In the genomic region with DNA sequence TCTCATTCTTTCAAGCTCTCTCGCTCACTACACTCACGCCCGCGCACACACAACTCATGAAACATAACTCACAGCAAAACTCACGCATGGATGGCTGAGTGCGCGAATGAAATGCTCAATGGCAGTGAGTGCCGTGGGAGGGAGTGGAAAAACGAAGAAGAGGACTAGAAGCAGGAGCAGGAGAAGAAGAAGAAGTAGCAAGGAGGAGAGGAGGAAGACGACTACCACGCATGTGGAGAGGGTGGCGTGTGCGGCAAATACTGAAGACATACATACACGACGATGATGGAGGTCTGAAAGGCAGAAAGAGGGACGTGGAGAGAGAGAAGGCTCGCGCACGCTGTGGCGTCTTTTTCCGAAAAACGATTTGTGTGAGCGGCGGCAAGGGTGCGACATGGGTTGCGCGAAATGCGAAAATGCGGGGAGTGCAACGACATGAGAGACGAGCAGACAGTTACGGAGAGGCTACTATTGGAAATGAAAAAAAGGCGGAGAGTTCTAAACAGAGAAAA, we compare ENCODE assay signal across 2 worm cellular contexts.
TF ChIP-seq lines count a peak whose summit lies in the region.

No protein-coding gene starts in this region.

TF ChIP-seq in whole organism, L1 larva, 84 proteins besides CTCF, POLR2A, EP300 and RAD21 (continued from another document):
- TF ChIP-seq ztf-11 (tag; optimal IDR thresholded peaks at IDR 0.05; lab: Kevin White, UChicago) (peak in 1 of 2 experiments; percentile 42), nhr-85 (tag; lab: Kevin White, UChicago) (no peak), lin-39 (tag; optimal IDR thresholded peaks at IDR 0.05; lab: Kevin White, UChicago) (no peak), fos-1 (tag; optimal IDR thresholded peaks at IDR 0.05; lab: Kevin White, UChicago) (peak; percentile 35), ets-5 (GFP tag; IDR thresholded peaks at IDR 0.05; lab: Robert Waterston, UW) (no peak), unc-62 (GFP tag; optimal IDR thresholded peaks at IDR 0.05; lab: Kevin White, UChicago) (no peak), nhr-11 (tag; optimal IDR thresholded peaks at IDR 0.05; lab: Kevin White, UChicago) (no peak), swsn-7 (tag; optimal IDR thresholded peaks at IDR 0.05; lab: Kevin White, UChicago) (peak; percentile 76), zag-1 (tag; optimal IDR thresholded peaks at IDR 0.05; lab: Kevin White, UChicago) (no peak), unc-30 (tag; optimal IDR thresholded peaks at IDR 0.05; lab: Kevin White, UChicago) (no peak), blmp-1 (tag; optimal IDR thresholded peaks at IDR 0.05; lab: Kevin White, UChicago) (no peak), lin-13 (GFP tag; optimal IDR thresholded peaks at IDR 0.05; lab: Kevin White, UChicago) (peak; percentile 26), nhr-90 (tag; optimal IDR thresholded peaks at IDR 0.05; lab: Kevin White, UChicago; ENCODE audit: poor library complexity) (no peak), efl-3 (GFP tag; optimal IDR thresholded peaks at IDR 0.05; lab: Kevin White, UChicago) (no peak), hpl-2 (GFP tag; optimal IDR thresholded peaks at IDR 0.05; lab: Kevin White, UChicago) (no peak), ceh-82 (tag; optimal IDR thresholded peaks at IDR 0.05; lab: Kevin White, UChicago) (peak; percentile 19 to 76 (median 73)), egl-27 (tag; optimal IDR thresholded peaks at IDR 0.05; lab: Kevin White, UChicago) (peak in 1 of 2 experiments; percentile 61), egl-13 (tag; optimal IDR thresholded peaks at IDR 0.05; lab: Kevin White, UChicago) (peak; percentile 79), C34B4.2 (tag; optimal IDR thresholded peaks at IDR 0.05; lab: Kevin White, UChicago) (no peak), mdl-1 (tag; optimal IDR thresholded peaks at IDR 0.05; lab: Kevin White, UChicago) (peak in 1 of 2 experiments; percentile 14), nhr-47 (tag; optimal IDR thresholded peaks at IDR 0.05; lab: Kevin White, UChicago) (peak; percentile 80), xbp-1 (tag; optimal IDR thresholded peaks at IDR 0.05; lab: Kevin White, UChicago) (peak; percentile 54), tbx-2 (tag; optimal IDR thresholded peaks at IDR 0.05; lab: Kevin White, UChicago) (peak; percentile 79), unc-86 (tag; optimal IDR thresholded peaks at IDR 0.05; lab: Kevin White, UChicago) (peak; percentile 86), rnt-1 (tag; optimal IDR thresholded peaks at IDR 0.05; lab: Kevin White, UChicago) (no peak), fkh-8 (tag; optimal IDR thresholded peaks at IDR 0.05; lab: Kevin White, UChicago) (peak; percentile 91)

TF ChIP-seq in whole organism, young adult, 124 proteins besides CTCF, POLR2A, EP300 and RAD21 (continued from another document):
- TF ChIP-seq sea-2 (GFP tag; IDR thresholded peaks at IDR 0.05; lab: Robert Waterston, UW) (no peak), dpl-1 (GFP tag; optimal IDR thresholded peaks at IDR 0.05; lab: Kevin White, UChicago) (no peak), pha-4 (tag; optimal IDR thresholded peaks at IDR 0.05; lab: Kevin White, UChicago) (no peak), F57C9.4 (tag; optimal IDR thresholded peaks at IDR 0.05; lab: Kevin White, UChicago) (no peak), snpc-3.4 (tag; optimal IDR thresholded peaks at IDR 0.05; lab: Kevin White, UChicago) (no peak), atf-7 (tag; optimal IDR thresholded peaks at IDR 0.05; lab: Kevin White, UChicago) (peak; percentile 4), C17E4.6 (GFP tag; IDR thresholded peaks at IDR 0.05; lab: Robert Waterston, UW) (no peak), egl-18 (GFP tag; IDR thresholded peaks at IDR 0.05; lab: Robert Waterston, UW) (no peak), B0035.1 (tag; optimal IDR thresholded peaks at IDR 0.05; lab: Kevin White, UChicago) (no peak), lsy-27 (tag; optimal IDR thresholded peaks at IDR 0.05; lab: Kevin White, UChicago; ENCODE audit: borderline replicate concordance, insufficient read depth) (no peak), T26A5.8 (tag; optimal IDR thresholded peaks at IDR 0.05; lab: Kevin White, UChicago) (no peak)
